Worm (Caenorhabditis elegans) whole organism, L1 larva: Measurements from ENCODE around the gene F53C11.4.
A peak's percentile ranks its signal among the peaks of the same experiment; 100 is the strongest.

ENCODE experiments used
- C04F5.9 ChIP-seq: sonication (generic microtip); optimal IDR thresholded peaks from 2 replicates; lab custom pipeline; 2016; ENCODE audit warnings: missing genetic modification characterization, missing compliant biosample characterization
- F16B12.6 ChIP-seq: fragments of 150-350 bp; optimal IDR thresholded peaks from 2 replicates; lab custom pipeline; 2014; ENCODE audit warnings: missing biosample characterization, missing genetic modification characterization
- Y116A8C.19 ChIP-seq: sonication (generic microtip); optimal IDR thresholded peaks from 2 replicates; lab custom pipeline; 2016; ENCODE audit warnings: missing compliant biosample characterization, missing genetic modification characterization, borderline replicate concordance
- alr-1 ChIP-seq: fragments of 200-800 bp; sonication (Bioruptor generic); optimal IDR thresholded peaks from 2 replicates; lab custom pipeline; 2018; ENCODE audit warnings: borderline replicate concordance, mild to moderate bottlenecking, missing genetic modification characterization, missing compliant biosample characterization
- aly-2 ChIP-seq: fragments of 150-350 bp; optimal IDR thresholded peaks from 2 replicates; lab custom pipeline; 2014; ENCODE audit warnings: missing biosample characterization, missing genetic modification characterization
- ama-1 ChIP-seq: fragments of 150-350 bp; optimal IDR thresholded peaks from 2 replicates; lab custom pipeline; 2014
- blmp-1 ChIP-seq: fragments of 150-350 bp; optimal IDR thresholded peaks from 2 replicates; lab custom pipeline; 2014; ENCODE audit warnings: missing biosample characterization, missing genetic modification characterization
- ceh-63 ChIP-seq: fragments of 200-800 bp; sonication (Bioruptor generic); optimal IDR thresholded peaks from 2 replicates; lab custom pipeline; 2018; ENCODE audit warnings: mild to moderate bottlenecking, missing genetic modification characterization, missing compliant biosample characterization
- ceh-8 ChIP-seq: fragments of 200-800 bp; sonication (Bioruptor generic); optimal IDR thresholded peaks from 2 replicates; lab custom pipeline; 2018; ENCODE audit warnings: mild to moderate bottlenecking, missing genetic modification characterization, moderate library complexity, missing compliant biosample characterization
- ceh-88 ChIP-seq: fragments of 200-800 bp; sonication (Bioruptor generic); IDR thresholded peaks from 2 replicates; pipeline ENCODE4 v1.3.6; 2022; ENCODE audit warnings: missing genetic modification characterization, missing compliant biosample characterization
- dpl-1 ChIP-seq, 3 experiments: fragments of 150-350 bp in 2 of 3; sonication (generic microtip) in 1 of 3; optimal IDR thresholded peaks; 2 replicates each; lab custom pipeline; 2014 to 2017; ENCODE audit warnings: missing biosample characterization in 3 of 3, missing genetic modification characterization in 3 of 3, missing genetic modification reagents in 3 of 3
- dsc-1 ChIP-seq: sonication (generic microtip); optimal IDR thresholded peaks from 2 replicates; lab custom pipeline; 2016; ENCODE audit warnings: mild to moderate bottlenecking, missing genetic modification characterization, missing compliant biosample characterization
- efl-1 ChIP-seq, 4 experiments: fragments of 150-350 bp; optimal IDR thresholded peaks in 3 of 4; peaks in 1 of 4; 1 replicate in 1 of 4; 2 replicates in 3 of 4; lab custom pipeline; 2014; ENCODE audit warnings: missing biosample characterization in 2 of 4, missing genetic modification characterization in 2 of 4, missing genetic modification reagents in 2 of 4
- efl-3 ChIP-seq: fragments of 200-800 bp; sonication (Bioruptor generic); optimal IDR thresholded peaks from 2 replicates; lab custom pipeline; 2018; ENCODE audit warnings: mild to moderate bottlenecking, missing genetic modification characterization, missing compliant biosample characterization
- elt-3 ChIP-seq, 6 experiments: fragments of 150-350 bp in 1 of 6; sonication (generic microtip); optimal IDR thresholded peaks; 2 replicates each; lab custom pipeline; 2017 to 2018; ENCODE audit warnings: missing biosample characterization in 6 of 6, missing genetic modification characterization in 6 of 6, inconsistent platforms in 1 of 6
- ets-5 ChIP-seq: fragments of 200-800 bp; sonication (Bioruptor generic); IDR thresholded peaks from 2 replicates; pipeline ENCODE4 v1.3.6; 2022; ENCODE audit warnings: missing genetic modification characterization, missing compliant biosample characterization
- fkh-4 ChIP-seq: sonication (generic microtip); optimal IDR thresholded peaks from 2 replicates; lab custom pipeline; 2016; ENCODE audit warnings: missing compliant biosample characterization, missing genetic modification characterization, borderline replicate concordance
- fkh-8 ChIP-seq: sonication (generic microtip); optimal IDR thresholded peaks from 2 replicates; lab custom pipeline; 2016; ENCODE audit warnings: mild to moderate bottlenecking, missing genetic modification characterization, missing compliant biosample characterization
- fos-1 ChIP-seq: fragments of 150-350 bp; optimal IDR thresholded peaks from 2 replicates; lab custom pipeline; 2014; ENCODE audit warnings: missing biosample characterization, missing genetic modification characterization
- hpl-2 ChIP-seq: fragments of 150-350 bp; optimal IDR thresholded peaks from 2 replicates; lab custom pipeline; 2014; ENCODE audit warnings: missing biosample characterization, missing genetic modification reagents, missing genetic modification characterization
- irx-1 ChIP-seq: sonication (generic microtip); optimal IDR thresholded peaks from 2 replicates; lab custom pipeline; 2016; ENCODE audit warnings: missing genetic modification characterization, missing compliant biosample characterization
- lin-35 ChIP-seq, 2 experiments: fragments of 150-350 bp; optimal IDR thresholded peaks; 2 replicates each; lab custom pipeline; 2014; ENCODE audit warnings: missing biosample characterization in 2 of 2, missing genetic modification characterization in 2 of 2, missing genetic modification reagents in 2 of 2
- lsy-2 ChIP-seq, 2 experiments: fragments of 150-350 bp; optimal IDR thresholded peaks; 2 replicates each; lab custom pipeline; 2014; ENCODE audit warnings: missing biosample characterization in 2 of 2, missing genetic modification characterization in 2 of 2
- mdl-1 ChIP-seq, 2 experiments: fragments of 150-350 bp; optimal IDR thresholded peaks; 2 replicates each; lab custom pipeline; 2014 to 2017; ENCODE audit warnings: missing biosample characterization in 2 of 2, missing genetic modification characterization in 2 of 2, inconsistent platforms in 1 of 2
- mef-2 ChIP-seq: fragments of 150-350 bp; optimal IDR thresholded peaks from 2 replicates; lab custom pipeline; 2014; ENCODE audit warnings: missing biosample characterization, missing genetic modification characterization
- nhr-12 ChIP-seq: sonication (generic microtip); optimal IDR thresholded peaks from 2 replicates; lab custom pipeline; 2017; ENCODE audit warnings: missing biosample characterization, missing genetic modification characterization
- nhr-19 ChIP-seq: fragments of 200-800 bp; sonication (Bioruptor generic); conservative IDR thresholded peaks from 2 replicates; pipeline ENCODE4 v1.3.6; 2022; ENCODE audit warnings: missing genetic modification characterization, missing compliant biosample characterization
- nhr-20 ChIP-seq: sonication (generic microtip); optimal IDR thresholded peaks from 2 replicates; lab custom pipeline; 2016; ENCODE audit warnings: mild to moderate bottlenecking, missing genetic modification characterization, missing compliant biosample characterization
- nhr-28 ChIP-seq: fragments of 150-350 bp; optimal IDR thresholded peaks from 2 replicates; lab custom pipeline; 2014; ENCODE audit warnings: missing biosample characterization, missing genetic modification characterization
- nhr-47 ChIP-seq: sonication (generic microtip); optimal IDR thresholded peaks from 2 replicates; lab custom pipeline; 2016; ENCODE audit warnings: mild to moderate bottlenecking, missing genetic modification characterization, moderate library complexity, missing compliant biosample characterization
- nhr-76 ChIP-seq: sonication (generic microtip); optimal IDR thresholded peaks from 2 replicates; lab custom pipeline; 2017; ENCODE audit warnings: missing biosample characterization, missing genetic modification characterization
- nhr-84 ChIP-seq: sonication (generic microtip); optimal IDR thresholded peaks from 2 replicates; lab custom pipeline; 2017; ENCODE audit warnings: missing biosample characterization, missing genetic modification characterization
- pag-3 ChIP-seq: sonication (generic microtip); optimal IDR thresholded peaks from 2 replicates; lab custom pipeline; 2017; ENCODE audit warnings: missing genetic modification characterization, mild to moderate bottlenecking, missing compliant biosample characterization, antibody characterized with exemption, borderline replicate concordance; ENCODE audit not compliant: insufficient read depth
- pax-3 ChIP-seq: fragments of 200-800 bp; sonication (Bioruptor generic); optimal IDR thresholded peaks from 2 replicates; lab custom pipeline; 2018; ENCODE audit warnings: mild to moderate bottlenecking, missing genetic modification characterization, moderate library complexity, missing compliant biosample characterization
- pqm-1 ChIP-seq: sonication (generic microtip); optimal IDR thresholded peaks from 3 replicates; lab custom pipeline; 2017; ENCODE audit warnings: missing biosample characterization, missing genetic modification characterization
- rnt-1 ChIP-seq: sonication (generic microtip); optimal IDR thresholded peaks from 2 replicates; lab custom pipeline; 2016; ENCODE audit warnings: mild to moderate bottlenecking, missing genetic modification characterization, moderate library complexity, missing compliant biosample characterization
- snpc-4 ChIP-seq: fragments of 150-350 bp; optimal IDR thresholded peaks from 2 replicates; lab custom pipeline; 2014; ENCODE audit warnings: missing biosample characterization, missing genetic modification characterization
- sptf-1 ChIP-seq: fragments of 150-350 bp; optimal IDR thresholded peaks from 2 replicates; lab custom pipeline; 2014; ENCODE audit warnings: missing biosample characterization, missing genetic modification characterization
- swsn-7 ChIP-seq: sonication (generic microtip); optimal IDR thresholded peaks from 2 replicates; lab custom pipeline; 2016; ENCODE audit warnings: missing genetic modification characterization, missing compliant biosample characterization
- unc-98 ChIP-seq: fragments of 200-800 bp; sonication (Bioruptor generic); IDR thresholded peaks from 2 replicates; pipeline ENCODE4 v1.3.6; 2022; ENCODE audit warnings: missing genetic modification characterization, missing compliant biosample characterization
- xbp-1 ChIP-seq: sonication (generic microtip); optimal IDR thresholded peaks from 2 replicates; lab custom pipeline; 2016; ENCODE audit warnings: missing genetic modification characterization, missing compliant biosample characterization
- zag-1 ChIP-seq: fragments of 150-350 bp; optimal IDR thresholded peaks from 2 replicates; lab custom pipeline; 2014; ENCODE audit warnings: missing biosample characterization, missing genetic modification characterization
- ztf-11 ChIP-seq, 2 experiments: sonication (generic microtip); optimal IDR thresholded peaks; 2 replicates each; lab custom pipeline; 2016 to 2017; ENCODE audit warnings: missing genetic modification characterization in 2 of 2, missing biosample characterization in 1 of 2, missing compliant biosample characterization in 1 of 2
- ztf-4 ChIP-seq: fragments of 150-350 bp; optimal IDR thresholded peaks from 2 replicates; lab custom pipeline; 2014; ENCODE audit warnings: missing biosample characterization, missing genetic modification characterization

Gene F53C11.4

DNA sequence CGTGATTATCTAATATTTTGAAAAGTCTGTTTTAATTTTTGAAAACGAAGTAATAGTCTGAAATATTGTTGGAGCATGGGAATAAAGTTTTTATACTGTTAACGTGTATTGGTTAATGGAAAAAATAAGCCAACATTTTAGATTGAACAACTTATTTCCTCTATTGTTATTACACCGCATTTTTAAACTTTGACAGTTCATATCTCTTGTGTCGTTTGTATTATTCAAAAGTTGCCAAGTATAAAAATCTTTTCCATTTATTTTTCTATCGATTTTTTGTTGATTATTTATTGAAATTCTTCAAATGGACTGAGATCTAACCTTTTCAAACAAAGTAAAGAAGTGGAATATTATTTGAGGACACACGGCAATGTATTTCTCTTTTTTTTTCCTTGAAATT lies 43.7 kb upstream of the F53C11.4 start, which contains the start of gene str-165:
Gene str-165 (plus strand): TSS at position 301 of the 400 bp plus-strand sequence.
- TF ChIP-seq ets-5 (GFP tag; lab: Robert Waterston, UW) (no peak), swsn-7 (tag; lab: Kevin White, UChicago) (no peak), fkh-4 (tag; lab: Kevin White, UChicago) (no peak), fkh-8 (tag; lab: Kevin White, UChicago) (no peak), nhr-84 (no peak), ztf-4 (tag; lab: Kevin White, UChicago) (no peak), nhr-28 (tag; lab: Kevin White, UChicago) (no peak), pag-3 (tag; lab: Kevin White, UChicago) (no peak), C04F5.9 (tag; lab: Kevin White, UChicago) (no peak), elt-3 (tag; optimal IDR thresholded peaks at IDR 0.05; lab: Kevin White, UChicago) (no peak), ztf-11 (tag; optimal IDR thresholded peaks at IDR 0.05; lab: Kevin White, UChicago) (no peak), nhr-19 (GFP tag; lab: Robert Waterston, UW) (no peak)

DNA sequence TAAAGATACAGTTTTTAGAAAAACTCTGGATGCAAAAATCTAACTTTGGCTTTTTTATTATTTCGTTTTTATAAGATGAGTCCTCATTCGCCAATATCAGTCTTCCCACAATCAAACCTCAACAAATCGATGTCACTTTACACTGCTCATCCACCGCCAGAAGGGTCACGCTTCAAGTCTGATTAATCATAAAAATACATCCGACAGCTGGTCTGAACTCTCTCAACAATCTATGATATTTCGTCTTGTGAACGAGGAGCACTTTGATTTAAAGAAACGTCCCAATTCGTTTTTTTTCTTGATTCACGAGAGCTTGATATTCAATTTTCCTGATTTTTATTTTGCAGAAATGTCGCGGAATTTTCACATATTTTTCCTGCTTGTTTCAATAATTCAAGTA lies 40.8 kb upstream of the F53C11.4 start, which contains the start of gene nrf-5:
Gene nrf-5 (plus strand): TSS at position 348 of the 400 bp plus-strand sequence.
- TF ChIP-seq efl-1 (optimal IDR thresholded peaks at IDR 0.05; lab: Kevin White, UChicago), result no peak
- TF ChIP-seq efl-1 (GFP tag; optimal IDR thresholded peaks at IDR 0.05 in 1 of 2; lab: Kevin White, UChicago), result peak in 1 of 2 experiments; percentile 5
- TF ChIP-seq zag-1 (tag; lab: Kevin White, UChicago), result no peak
- TF ChIP-seq blmp-1 (tag; lab: Kevin White, UChicago), result no peak
- peak; percentile 69 for TF ChIP-seq dsc-1 (tag; lab: Kevin White, UChicago)
- peak; percentile 65 for TF ChIP-seq rnt-1
- TF ChIP-seq hpl-2 (GFP tag; lab: Kevin White, UChicago), result no peak

DNA sequence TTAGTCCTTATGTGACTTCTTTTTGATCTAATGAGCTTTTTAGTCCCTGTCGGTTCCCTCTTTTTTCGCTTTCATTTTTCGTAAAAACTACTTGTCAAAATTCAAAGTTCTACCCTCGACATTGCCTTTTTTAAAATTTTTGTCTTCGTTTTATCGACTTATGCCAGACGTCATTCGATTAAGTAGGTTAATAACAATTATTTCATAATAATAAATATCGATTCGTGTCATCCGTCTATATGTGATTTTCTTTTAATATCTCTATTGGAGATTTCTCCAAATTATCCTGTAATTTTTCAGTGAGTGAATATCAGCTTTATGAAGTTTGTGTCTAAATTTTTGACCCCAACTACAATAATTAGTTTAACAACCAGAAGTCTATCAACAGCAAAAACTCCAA lies 35.6 kb upstream of the F53C11.4 start, which contains the start of gene hpo-31:
Gene hpo-31 (plus strand): TSS at position 301 of the 400 bp plus-strand sequence.
- TF ChIP-seq blmp-1 (tag; lab: Kevin White, UChicago), result no peak
- TF ChIP-seq pqm-1 (tag; lab: Kevin White, UChicago), result no peak
- no peak for TF ChIP-seq nhr-76 (tag; lab: Kevin White, UChicago)
- no peak for TF ChIP-seq nhr-20 (tag; lab: Kevin White, UChicago)
- no peak for TF ChIP-seq ceh-63 (GFP tag; lab: Kevin White, UChicago)
- no peak for TF ChIP-seq mef-2 (tag; lab: Kevin White, UChicago)
- TF ChIP-seq sptf-1, result no peak
- TF ChIP-seq C04F5.9 (tag; lab: Kevin White, UChicago), result no peak
- TF ChIP-seq aly-2 (tag; lab: Kevin White, UChicago), result no peak
- no peak for TF ChIP-seq lsy-2 (tag; optimal IDR thresholded peaks at IDR 0.05; lab: Kevin White, UChicago)
- no peak for TF ChIP-seq mdl-1 (tag; optimal IDR thresholded peaks at IDR 0.05; lab: Kevin White, UChicago)
- TF ChIP-seq ama-1, result no peak
- TF ChIP-seq F16B12.6, result no peak
- TF ChIP-seq xbp-1 (tag; lab: Kevin White, UChicago), result no peak
- TF ChIP-seq ceh-88 (GFP tag; lab: Robert Waterston, UW), result no peak
- TF ChIP-seq nhr-12 (tag; lab: Kevin White, UChicago), result no peak
- no peak for TF ChIP-seq lin-35 (GFP tag; optimal IDR thresholded peaks at IDR 0.05; lab: Kevin White, UChicago)
- no peak for TF ChIP-seq unc-98 (GFP tag; lab: Robert Waterston, UW)
- TF ChIP-seq, all 84 proteins: peak for 0

DNA sequence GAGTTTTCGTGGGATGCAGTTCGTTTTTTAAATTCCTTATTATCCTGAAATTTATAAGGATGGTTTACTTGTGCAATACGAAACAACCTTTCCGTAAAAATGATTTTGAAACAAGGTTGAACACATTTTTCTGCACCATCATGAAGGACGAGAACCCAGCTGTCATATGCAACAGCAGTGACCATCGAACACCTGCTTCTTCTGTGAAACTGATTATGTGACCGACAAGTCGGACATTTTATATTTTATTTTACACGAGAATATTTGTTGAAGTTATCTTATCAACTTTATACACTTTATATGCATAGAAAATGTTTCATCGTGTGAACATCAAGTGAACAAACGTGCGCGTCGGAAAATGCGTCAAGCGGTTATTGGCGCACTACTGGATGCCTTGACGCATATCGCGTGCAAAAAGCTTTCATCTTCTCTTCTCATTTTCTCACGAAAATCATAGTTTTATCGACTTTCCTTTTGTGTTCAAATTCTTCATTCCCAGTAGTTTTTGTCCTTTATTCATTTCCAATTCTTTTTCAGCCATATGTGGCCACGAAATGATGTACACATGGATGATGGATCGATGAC lies 31.8 kb upstream of the F53C11.4 start, which contains the start of gene sel-10:
Gene sel-10 (plus strand): TSS at position 538 of the 585 bp plus-strand sequence.
- TF ChIP-seq fos-1 (no peak), ceh-8 (GFP tag; lab: Kevin White, UChicago) (peak; percentile 61), Y116A8C.19 (tag; lab: Kevin White, UChicago) (no peak), snpc-4 (tag; lab: Kevin White, UChicago) (peak; percentile 73), alr-1 (no peak), zag-1 (tag; lab: Kevin White, UChicago) (no peak), efl-3 (no peak), ztf-11 (tag; optimal IDR thresholded peaks at IDR 0.05; lab: Kevin White, UChicago) (peak in 1 of 2 experiments; percentile 0), lsy-2 (tag; optimal IDR thresholded peaks at IDR 0.05; lab: Kevin White, UChicago) (peak; percentile 85 to 88), ztf-4 (tag; lab: Kevin White, UChicago) (no peak), aly-2 (tag; lab: Kevin White, UChicago) (peak; percentile 28), irx-1 (peak; percentile 64), ceh-88 (GFP tag; lab: Robert Waterston, UW) (no peak), nhr-12 (tag; lab: Kevin White, UChicago) (no peak), mef-2 (tag; lab: Kevin White, UChicago) (no peak), dpl-1 (GFP tag; optimal IDR thresholded peaks at IDR 0.05; lab: Kevin White, UChicago) (peak; percentile 47 to 88 (median 79)), sptf-1 (no peak), pax-3 (tag; lab: Kevin White, UChicago) (peak; percentile 79), fkh-8 (tag; lab: Kevin White, UChicago) (peak; percentile 71), C04F5.9 (tag; lab: Kevin White, UChicago) (no peak), nhr-47 (peak; percentile 87), nhr-20 (tag; lab: Kevin White, UChicago) (peak; percentile 83)
